Worm (Caenorhabditis elegans): Measurements from ENCODE around the gene cnnm-2.

cnnm-2 gene

ce11 chrX:8796699-8797282 is 15.1 kb upstream of the cnnm-2 start, which contains the start of gene R04E5.7 (continued):
- TF ChIP-seq rcor-1 (GFP tag; IDR thresholded peaks at IDR 0.05) (no peak), F57C9.4 (tag; optimal IDR thresholded peaks at IDR 0.05) (no peak), mcd-1 (GFP tag; IDR thresholded peaks at IDR 0.05) (peak; percentile 44; the same call in 1 of the 2 replicates), F49E8.2 (tag; optimal IDR thresholded peaks at IDR 0.05; ENCODE audit: insufficient read depth) (no peak), hrde-1 (tag; optimal IDR thresholded peaks at IDR 0.05; ENCODE audit: borderline replicate concordance) (no peak), ceh-40 (GFP tag; IDR thresholded peaks at IDR 0.05) (no peak), lir-1 (GFP tag; conservative IDR thresholded peaks at IDR 0.05) (no peak), ceh-100 (GFP tag; IDR thresholded peaks at IDR 0.05) (no peak), Y53F4B.3 (GFP tag; IDR thresholded peaks at IDR 0.05) (no peak), let-526 (GFP tag; IDR thresholded peaks at IDR 0.05) (0 out of 2 replicates have a peak, but pooled peaks have one; percentile 17), fkh-3 (tag; optimal IDR thresholded peaks at IDR 0.05) (no peak), ceh-27 (GFP tag; optimal IDR thresholded peaks at IDR 0.05) (peak; percentile 63), aptf-2 (GFP tag; conservative IDR thresholded peaks at IDR 0.05) (no peak), aptf-3 (GFP tag; IDR thresholded peaks at IDR 0.05) (no peak), rec-8 (tag; optimal IDR thresholded peaks at IDR 0.05) (peak in 1 of 2 experiments; percentile 1), B0336.3 (GFP tag; IDR thresholded peaks at IDR 0.05) (no peak), ama-1 (optimal IDR thresholded peaks at IDR 0.05) (no peak), ama-1 (GFP tag; optimal IDR thresholded peaks at IDR 0.05) (peak in 1 of 2 experiments; percentile 23), nfyb-1 (GFP tag; IDR thresholded peaks at IDR 0.05) (no peak), ztf-6 (GFP tag; IDR thresholded peaks at IDR 0.05) (no peak), madf-3 (GFP tag; IDR thresholded peaks at IDR 0.05) (0 out of 2 replicates have a peak, but pooled peaks have one; percentile 17), zim-3 (tag; optimal IDR thresholded peaks at IDR 0.05) (no peak), lag-1 (GFP tag; IDR thresholded peaks at IDR 0.05) (no peak), F52B5.7 (tag; optimal IDR thresholded peaks at IDR 0.05) (no peak), nhr-27 (tag; optimal IDR thresholded peaks at IDR 0.05) (no peak), atf-7 (tag; optimal IDR thresholded peaks at IDR 0.05) (no peak), nhr-179 (tag; optimal IDR thresholded peaks at IDR 0.05) (no peak), chd-7 (tag; optimal IDR thresholded peaks at IDR 0.05) (peak; percentile 47), nhr-120 (GFP tag; IDR thresholded peaks at IDR 0.05) (0 out of 2 replicates have a peak, but pooled peaks have one; percentile 41), F57A8.1 (GFP tag; optimal IDR thresholded peaks at IDR 0.05) (no peak), attf-5 (GFP tag; optimal IDR thresholded peaks at IDR 0.05) (no peak), dpl-1 (GFP tag; optimal IDR thresholded peaks at IDR 0.05) (no peak), mel-28 (tag; optimal IDR thresholded peaks at IDR 0.05; ENCODE audit: borderline replicate concordance) (no peak), ztf-28 (GFP tag; IDR thresholded peaks at IDR 0.05) (no peak), Y79H2A.3 (GFP tag; conservative IDR thresholded peaks at IDR 0.05) (no peak)

ce11 chrX:8797653-8798052 is 14.3 kb upstream of the cnnm-2 start:
- TF ChIP-seq nhr-80 (tag; optimal IDR thresholded peaks at IDR 0.05) (no peak), egrh-3 (GFP tag; IDR thresholded peaks at IDR 0.05) (no peak), die-1 (tag; optimal IDR thresholded peaks at IDR 0.05) (no peak), mes-4 (tag; optimal IDR thresholded peaks at IDR 0.05) (no peak), somi-1 (GFP tag; optimal IDR thresholded peaks at IDR 0.05) (no peak), ZK185.1 (tag; optimal IDR thresholded peaks at IDR 0.05; ENCODE audit: poor library complexity, severe bottlenecking) (no peak), unc-62 (GFP tag; optimal IDR thresholded peaks at IDR 0.05) (no peak), F22D6.2 (tag; optimal IDR thresholded peaks at IDR 0.05) (no peak), tbx-9 (tag; optimal IDR thresholded peaks at IDR 0.05; ENCODE audit: borderline replicate concordance) (no peak), F33H1.4 (GFP tag; IDR thresholded peaks at IDR 0.05) (no peak), lin-26 (GFP tag; IDR thresholded peaks at IDR 0.05) (no peak), rec-8 (tag; optimal IDR thresholded peaks at IDR 0.05) (no peak), lin-54 (GFP tag; optimal IDR thresholded peaks at IDR 0.05) (no peak), hmg-20 (GFP tag; IDR thresholded peaks at IDR 0.05) (no peak), ekl-4 (GFP tag; IDR thresholded peaks at IDR 0.05) (no peak), rpc-1 (optimal IDR thresholded peaks at IDR 0.05) (no peak), rpc-1 (tag; optimal IDR thresholded peaks at IDR 0.05) (no peak), lir-1 (GFP tag; conservative IDR thresholded peaks at IDR 0.05) (no peak)
